Worm (Caenorhabditis elegans) whole organism, mixed stage, embryonic: Measurements from ENCODE around the gene gcy-9.

Experiments used
- blmp-1 ChIP-seq: fragments of 150-350 bp; optimal IDR thresholded peaks from 2 replicates; lab custom pipeline; 2014; ENCODE audit warnings: missing biosample characterization, missing genetic modification characterization
- ceh-39 ChIP-seq: fragments of 150-350 bp; optimal IDR thresholded peaks from 2 replicates; lab custom pipeline; 2014; ENCODE audit warnings: missing biosample characterization, missing genetic modification characterization
- ces-1 ChIP-seq: fragments of 150-350 bp; optimal IDR thresholded peaks from 2 replicates; lab custom pipeline; 2014; ENCODE audit warnings: missing biosample characterization, missing genetic modification reagents, missing genetic modification characterization
- lsy-2 ChIP-seq: fragments of 150-350 bp; optimal IDR thresholded peaks from 2 replicates; lab custom pipeline; 2014; ENCODE audit warnings: missing biosample characterization, missing genetic modification characterization
- mab-5 ChIP-seq: fragments of 150-350 bp; optimal IDR thresholded peaks from 2 replicates; lab custom pipeline; 2014; ENCODE audit warnings: missing biosample characterization, missing genetic modification characterization
- snpc-4 ChIP-seq: fragments of 150-350 bp; optimal IDR thresholded peaks from 2 replicates; lab custom pipeline; 2014; ENCODE audit warnings: missing biosample characterization, missing genetic modification characterization
- unc-62 ChIP-seq: fragments of 150-350 bp; optimal IDR thresholded peaks from 2 replicates; lab custom pipeline; 2014; ENCODE audit warnings: missing biosample characterization, missing genetic modification reagents, missing genetic modification characterization
- ztf-11 ChIP-seq: fragments of 150-350 bp; optimal IDR thresholded peaks from 2 replicates; lab custom pipeline; 2014; ENCODE audit warnings: missing biosample characterization, missing genetic modification characterization

DNA sequence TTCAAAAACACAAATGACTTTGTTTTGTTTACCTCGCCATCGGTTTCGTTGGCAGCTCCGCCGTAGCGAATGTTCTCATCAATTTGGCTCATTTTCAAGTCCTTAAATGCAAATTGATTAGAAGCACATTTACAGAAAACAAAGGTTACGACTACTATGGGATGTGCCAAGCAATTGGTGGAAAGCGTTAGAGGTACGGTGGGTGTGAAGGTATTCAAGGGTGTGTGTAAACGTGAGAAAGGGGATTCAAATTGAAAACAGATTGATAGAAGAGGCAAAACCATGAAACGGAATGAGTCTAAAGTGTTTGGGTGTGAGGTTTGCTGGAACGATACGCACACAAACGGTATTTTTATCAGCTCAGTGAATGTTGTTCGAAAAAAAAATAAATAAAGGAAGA, 39.7 kb upstream of the gcy-9 start, which contains the start of gene tni-1:
- TF ChIP-seq lsy-2 (tag; lab: Kevin White, UChicago), result no peak
- TF ChIP-seq ceh-39 (tag; lab: Kevin White, UChicago), result no peak
- TF ChIP-seq mab-5, result no peak
- no peak for TF ChIP-seq unc-62 (GFP tag; lab: Kevin White, UChicago)
- TF ChIP-seq snpc-4 (tag; lab: Kevin White, UChicago), result no peak
- TF ChIP-seq blmp-1, result no peak
- TF ChIP-seq ces-1 (GFP tag; lab: Kevin White, UChicago), result no peak
- no peak for TF ChIP-seq ztf-11 (tag; lab: Kevin White, UChicago)
